Fruit fly (Drosophila melanogaster) whole organism, wandering third instar larva: ENCODE data around the gene CG44153.

Experiments used
- CG32264 ChIP-seq: fragments of 200-800 bp; sonication (Bioruptor generic); optimal IDR thresholded peaks from 2 replicates; lab custom pipeline; 2016; ENCODE audit warnings: missing biosample characterization, missing genetic modification characterization
- GATAd ChIP-seq: sonication (Bioruptor generic); optimal IDR thresholded peaks from 2 replicates; lab custom pipeline; 2016; ENCODE audit warnings: missing biosample characterization, missing genetic modification characterization
- Hr78 ChIP-seq: fragments of >200 bp; optimal IDR thresholded peaks from 2 replicates; lab custom pipeline; 2017; ENCODE audit warnings: missing biosample characterization, missing genetic modification characterization
- Myc ChIP-seq: fragments of >200 bp; optimal IDR thresholded peaks from 2 replicates; lab custom pipeline; 2017
- N ChIP-seq: fragments of >200 bp; optimal IDR thresholded peaks from 2 replicates; lab custom pipeline; 2018; ENCODE audit warnings: missing biosample characterization, missing external identifiers, missing genetic modification characterization
- dl ChIP-seq, 2 experiments: fragments of 175-275, 200-275 bp in 1 of 2; fragments of 200-275 bp in 1 of 2; sonication (Bioruptor generic); optimal IDR thresholded peaks; lab custom pipeline; 2018; ENCODE audit warnings: mild to moderate bottlenecking in 2 of 2, missing biosample characterization in 2 of 2, missing genetic modification characterization in 2 of 2, moderate library complexity in 2 of 2; ENCODE audit not compliant: partially characterized antibody in 2 of 2, insufficient read depth in 1 of 2
- h ChIP-seq: fragments of 200-800 bp; sonication (Bioruptor generic); optimal IDR thresholded peaks from 3 replicates; lab custom pipeline; 2016; ENCODE audit warnings: missing biosample characterization, mild to moderate bottlenecking, missing genetic modification characterization
- psq ChIP-seq: fragments of 200-800 bp; sonication (Bioruptor generic); optimal IDR thresholded peaks from 3 replicates; lab custom pipeline; 2017; ENCODE audit warnings: missing biosample characterization, mild to moderate bottlenecking, missing genetic modification characterization, moderate library complexity

- TF ChIP-seq psq (GFP tag; lab: Kevin White, UChicago) (no peak), Myc (no peak), h (no peak), GATAd (GFP tag; lab: Kevin White, UChicago) (no peak), dl (GFP tag; optimal IDR thresholded peaks at IDR 0.05; lab: Kevin White, UChicago; ENCODE audit: insufficient read depth in 1 of 2, partially characterized antibody in 2 of 2) (no peak), Hr78 (GFP tag; lab: Kevin White, UChicago) (no peak), N (GFP tag; lab: Kevin White, UChicago) (no peak), CG32264 (GFP tag; lab: Kevin White, UChicago) (no peak)
Measured at dm6 chr2L:10172402-10172801, 7.7 kb downstream of the CG44153 start, which contains the start of gene CG13137.
